Worm (Caenorhabditis elegans) whole organism, young adult: Measurements from ENCODE around the gene gly-6.

Source experiments
- ama-1 ChIP-seq, 3 experiments: fragments of 150-350 bp in 1 of 3; sonication (generic microtip) in 2 of 3; optimal IDR thresholded peaks; 2 replicates each; lab custom pipeline; 2014 to 2018; ENCODE audit warnings: missing biosample characterization in 2 of 3, missing genetic modification characterization in 2 of 3, missing genetic modification reagents in 2 of 3
- efl-1 ChIP-seq: fragments of 150-350 bp; optimal IDR thresholded peaks from 2 replicates; lab custom pipeline; 2014; ENCODE audit warnings: missing biosample characterization, missing genetic modification reagents, missing genetic modification characterization
- mcd-1 ChIP-seq: fragments of 200-800 bp; sonication (Bioruptor generic); IDR thresholded peaks from 2 replicates; pipeline ENCODE4 v1.3.6; 2022; ENCODE audit warnings: missing genetic modification reagents, missing genetic modification characterization, missing compliant biosample characterization
- nfya-1 ChIP-seq: sonication (generic microtip); optimal IDR thresholded peaks from 2 replicates; lab custom pipeline; 2017; ENCODE audit warnings: antibody characterized with exemption, missing compliant biosample characterization, missing genetic modification characterization, borderline replicate concordance; ENCODE audit not compliant: insufficient read depth
- pha-4 ChIP-seq: fragments of 150-350 bp; sonication (generic microtip); optimal IDR thresholded peaks from 2 replicates; lab custom pipeline; 2014; ENCODE audit warnings: missing biosample characterization, missing genetic modification reagents, missing genetic modification characterization
- unc-62 ChIP-seq: fragments of 150-350 bp; optimal IDR thresholded peaks from 2 replicates; lab custom pipeline; 2014; ENCODE audit warnings: missing biosample characterization, missing genetic modification reagents, missing genetic modification characterization

- TF ChIP-seq efl-1 (GFP tag; lab: Kevin White, UChicago), result no peak
- TF ChIP-seq nfya-1 (tag; lab: Kevin White, UChicago), result no peak
- no peak for TF ChIP-seq ama-1 (optimal IDR thresholded peaks at IDR 0.05; lab: Kevin White, UChicago)
- TF ChIP-seq ama-1 (GFP tag; optimal IDR thresholded peaks at IDR 0.05; lab: Kevin White, UChicago), result no peak
- no peak for TF ChIP-seq pha-4 (tag; lab: Kevin White, UChicago)
- TF ChIP-seq mcd-1, result peak; percentile 29; the same call in 1 of the 2 replicates
- no peak for TF ChIP-seq unc-62 (GFP tag; lab: Kevin White, UChicago)
These were observed 50.5 kb downstream of the gly-6 start, which contains the start of gene sup-26 for ce11 chrIII:4280215-4281173.
